Worm (Caenorhabditis elegans) whole organism, L2 larva: Measurements from ENCODE around the gene set-16.

Experiments used
- F13H6.1 ChIP-seq: sonication (generic microtip); optimal IDR thresholded peaks from 2 replicates; lab custom pipeline; 2016; ENCODE audit warnings: missing genetic modification characterization, missing compliant biosample characterization
- aly-2 ChIP-seq: fragments of 150-350 bp; optimal IDR thresholded peaks from 2 replicates; lab custom pipeline; 2014; ENCODE audit warnings: missing biosample characterization, missing genetic modification characterization
- elt-1 ChIP-seq: fragments of 150-350 bp; optimal IDR thresholded peaks from 2 replicates; lab custom pipeline; 2014; ENCODE audit warnings: missing biosample characterization, missing genetic modification characterization
- lsy-2 ChIP-seq, 2 experiments: fragments of 150-350 bp in 1 of 2; sonication (generic microtip) in 1 of 2; optimal IDR thresholded peaks; 2 replicates each; lab custom pipeline; 2014 to 2017; ENCODE audit warnings: missing biosample characterization in 2 of 2, missing genetic modification characterization in 2 of 2
- sma-3 ChIP-seq: sonication (generic microtip); optimal IDR thresholded peaks from 2 replicates; lab custom pipeline; 2016; ENCODE audit warnings: missing genetic modification reagents, missing genetic modification characterization, missing compliant biosample characterization

ce11 chrIII:13656680-13657079 is 13.0 kb downstream of the set-16 start:
- TF ChIP-seq elt-1 (tag; lab: Kevin White, UChicago) (no peak), sma-3 (GFP tag; lab: Kevin White, UChicago) (no peak), lsy-2 (tag; optimal IDR thresholded peaks at IDR 0.05; lab: Kevin White, UChicago) (no peak), aly-2 (tag; lab: Kevin White, UChicago) (no peak), F13H6.1 (no peak)
